Worm (Caenorhabditis elegans): ENCODE data around the gene ZK370.6.

DNA sequence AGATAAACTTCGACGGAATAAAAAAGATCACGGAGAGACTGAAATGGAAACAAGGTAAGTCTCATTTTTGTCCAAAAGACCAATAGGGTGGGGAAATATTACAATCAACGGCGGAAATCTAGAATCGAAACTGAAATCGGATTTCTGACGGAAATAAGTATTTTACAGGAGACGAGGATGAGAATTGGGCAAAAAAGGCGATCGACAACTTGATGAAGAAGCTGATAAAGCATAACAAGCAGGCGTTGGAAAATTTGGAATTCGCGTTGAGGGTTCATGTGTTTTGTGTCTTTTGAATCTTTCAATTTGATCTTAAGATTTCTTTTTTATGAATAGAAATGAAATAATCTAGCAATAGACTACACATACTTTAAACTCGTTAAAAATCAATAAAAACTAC is 7.0 kb upstream of the ZK370.6 start, which contains the start of gene ugtp-1:
- no peak for TF ChIP-seq B0019.2 (GFP tag; conservative IDR thresholded peaks at IDR 0.05)
- no peak for TF ChIP-seq lin-54 (GFP tag; optimal IDR thresholded peaks at IDR 0.05)
- TF ChIP-seq dpl-1 (GFP tag; optimal IDR thresholded peaks at IDR 0.05): no peak
- no peak for TF ChIP-seq snpc-4 (GFP tag; optimal IDR thresholded peaks at IDR 0.05)
- TF ChIP-seq snpc-4 (tag; optimal IDR thresholded peaks at IDR 0.05): no peak
- no peak for TF ChIP-seq hlh-26 (GFP tag; conservative IDR thresholded peaks at IDR 0.05)
- no peak for TF ChIP-seq madf-10 (tag; optimal IDR thresholded peaks at IDR 0.05)
- no peak for TF ChIP-seq sptf-2 (GFP tag; optimal IDR thresholded peaks at IDR 0.05)
- no peak for TF ChIP-seq F37B4.10 (GFP tag; IDR thresholded peaks at IDR 0.05)
- TF ChIP-seq ceh-79 (tag; optimal IDR thresholded peaks at IDR 0.05): no peak
- TF ChIP-seq ama-1 (optimal IDR thresholded peaks at IDR 0.05): no peak
- no peak for TF ChIP-seq ama-1 (GFP tag; optimal IDR thresholded peaks at IDR 0.05)
- TF ChIP-seq unc-130 (GFP tag; optimal IDR thresholded peaks at IDR 0.05): no peak
- no peak for TF ChIP-seq gei-17 (GFP tag; optimal IDR thresholded peaks at IDR 0.05)
- no peak for TF ChIP-seq B0035.1 (tag; optimal IDR thresholded peaks at IDR 0.05)
- no peak for TF ChIP-seq B0336.3 (GFP tag; IDR thresholded peaks at IDR 0.05)

Measured in whole organism, young adult.